Fruit fly (Drosophila melanogaster) whole organism, embryonic: ENCODE measurements around the gene RpL24.

Experiments used
- CG10979 ChIP-seq: fragments of 200-800 bp; sonication (Bioruptor generic); optimal IDR thresholded peaks from 2 replicates; lab custom pipeline; 2018; ENCODE audit warnings: missing biosample characterization, mild to moderate bottlenecking, missing genetic modification characterization, moderate library complexity
- CG14441 ChIP-seq: fragments of 200-800 bp; sonication (Bioruptor generic); IDR thresholded peaks from 2 replicates; pipeline ENCODE4 v1.3.6; 2022; ENCODE audit warnings: missing biosample characterization, missing genetic modification characterization
- CG14667 ChIP-seq: fragments of 200-800 bp; sonication (Bioruptor generic); IDR thresholded peaks from 2 replicates; pipeline ENCODE4 v1.3.6; 2022; ENCODE audit warnings: missing biosample characterization, missing genetic modification characterization
- CG16813 ChIP-seq: fragments of 200-800 bp; sonication (Bioruptor generic); IDR thresholded peaks from 3 replicates; pipeline ENCODE4 v1.3.6; 2022; ENCODE audit warnings: missing biosample characterization, missing genetic modification characterization; ENCODE audit not compliant: partially characterized antibody
- CG16863 ChIP-seq: fragments of 200-800 bp; sonication (Bioruptor generic); optimal IDR thresholded peaks from 3 replicates; lab custom pipeline; 2016; ENCODE audit warnings: missing biosample characterization, missing genetic modification characterization
- CG18599 ChIP-seq: fragments of 200-800 bp; sonication (Bioruptor generic); optimal IDR thresholded peaks from 3 replicates; lab custom pipeline; 2017; ENCODE audit warnings: missing biosample characterization, missing genetic modification characterization, mild to moderate bottlenecking, moderate library complexity, missing genetic modification reagents
- CG2120 ChIP-seq: fragments of 200-800 bp; sonication (Bioruptor generic); optimal IDR thresholded peaks from 3 replicates; lab custom pipeline; 2016; ENCODE audit warnings: missing biosample characterization, missing genetic modification characterization
- CG2712 ChIP-seq: fragments of 200-800 bp; optimal IDR thresholded peaks from 3 replicates; lab custom pipeline; 2019; ENCODE audit warnings: missing biosample characterization, mild to moderate bottlenecking, missing genetic modification characterization, moderate library complexity
- CG32767 ChIP-seq: fragments of 200-800 bp; sonication (Bioruptor generic); IDR thresholded peaks from 2 replicates; pipeline ENCODE4 v1.3.6; 2022; ENCODE audit warnings: missing biosample characterization, missing genetic modification characterization
- CG4424 ChIP-seq: fragments of 200-800 bp; sonication (Bioruptor generic); optimal IDR thresholded peaks from 3 replicates; lab custom pipeline; 2016; ENCODE audit warnings: missing biosample characterization, missing genetic modification characterization
- CG6254 ChIP-seq: fragments of 200-800 bp; sonication (Bioruptor generic); optimal IDR thresholded peaks from 3 replicates; lab custom pipeline; 2017; ENCODE audit warnings: mild to moderate bottlenecking, missing biosample characterization, missing genetic modification reagents, missing genetic modification characterization
- CG7786 ChIP-seq: fragments of 200-800 bp; sonication (Bioruptor generic); optimal IDR thresholded peaks from 2 replicates; lab custom pipeline; 2016; ENCODE audit warnings: missing biosample characterization, missing genetic modification characterization
- CG7839 ChIP-seq: fragments of 200-800 bp; sonication (Bioruptor generic); optimal IDR thresholded peaks from 3 replicates; lab custom pipeline; 2018; ENCODE audit warnings: missing biosample characterization, mild to moderate bottlenecking, missing genetic modification characterization, moderate library complexity
- CG7963 ChIP-seq: fragments of 200-800 bp; sonication (Bioruptor generic); IDR thresholded peaks from 3 replicates; pipeline ENCODE4 v1.3.6; 2022; ENCODE audit warnings: missing biosample characterization, missing genetic modification characterization; ENCODE audit not compliant: partially characterized antibody
- CG8924 ChIP-seq: fragments of 200-800 bp; optimal IDR thresholded peaks from 3 replicates; lab custom pipeline; 2019; ENCODE audit warnings: missing biosample characterization, mild to moderate bottlenecking, missing genetic modification characterization, moderate library complexity
- CG9437 ChIP-seq: fragments of 200-800 bp; sonication (Bioruptor generic); optimal IDR thresholded peaks from 2 replicates; lab custom pipeline; 2018; ENCODE audit warnings: missing biosample characterization, mild to moderate bottlenecking, missing genetic modification characterization
- CkIIα-i1 ChIP-seq: fragments of 200-800 bp; sonication (Bioruptor generic); IDR thresholded peaks from 2 replicates; pipeline ENCODE4 v1.3.6; 2022; ENCODE audit warnings: missing biosample characterization, missing genetic modification characterization
- Fer2 ChIP-seq: fragments of 200-800 bp; sonication (Bioruptor generic); optimal IDR thresholded peaks from 2 replicates; lab custom pipeline; 2018; ENCODE audit warnings: missing biosample characterization, mild to moderate bottlenecking, missing genetic modification characterization, moderate library complexity
- HLH54F ChIP-seq: fragments of 200-800 bp; sonication (Bioruptor generic); optimal IDR thresholded peaks from 3 replicates; lab custom pipeline; 2016; ENCODE audit warnings: missing biosample characterization, missing genetic modification characterization
- Hmx ChIP-seq: fragments of 200-800 bp; sonication (Bioruptor generic); optimal IDR thresholded peaks from 2 replicates; lab custom pipeline; 2016; ENCODE audit warnings: missing biosample characterization, missing genetic modification characterization
- Hr3 ChIP-seq: fragments of 200-800 bp; sonication (Bioruptor generic); optimal IDR thresholded peaks from 3 replicates; lab custom pipeline; 2016; ENCODE audit warnings: missing biosample characterization, missing genetic modification characterization
- MBD-R2 ChIP-seq: fragments of 200-800 bp; sonication (Bioruptor generic); IDR thresholded peaks from 2 replicates; pipeline ENCODE4 v1.3.6; 2022; ENCODE audit warnings: missing biosample characterization, missing genetic modification characterization
- Mes4 ChIP-seq: fragments of 200-800 bp; sonication (Bioruptor generic); optimal IDR thresholded peaks from 2 replicates; lab custom pipeline; 2016; ENCODE audit warnings: missing biosample characterization, missing genetic modification characterization
- NC2α ChIP-seq: fragments of 200-800 bp; sonication (Bioruptor generic); optimal IDR thresholded peaks from 2 replicates; lab custom pipeline; 2016; ENCODE audit warnings: missing biosample characterization, missing genetic modification characterization
- Oaz ChIP-seq: fragments of 200-800 bp; sonication (Bioruptor generic); IDR thresholded peaks from 2 replicates; pipeline ENCODE4 v1.3.6; 2022; ENCODE audit warnings: missing biosample characterization, missing genetic modification characterization
- Opbp ChIP-seq: fragments of 200-800 bp; sonication (Bioruptor generic); IDR thresholded peaks from 3 replicates; pipeline ENCODE4 v1.3.6; 2022; ENCODE audit warnings: missing biosample characterization, missing genetic modification characterization; ENCODE audit not compliant: partially characterized antibody
- PHDP ChIP-seq: fragments of 200-800 bp; sonication (Bioruptor generic); optimal IDR thresholded peaks from 3 replicates; lab custom pipeline; 2018; ENCODE audit warnings: missing biosample characterization, mild to moderate bottlenecking, missing genetic modification characterization, moderate library complexity
- Rfx ChIP-seq: fragments of 200-800 bp; sonication (Bioruptor generic); IDR thresholded peaks from 2 replicates; pipeline ENCODE4 v1.3.6; 2022; ENCODE audit warnings: missing biosample characterization, missing genetic modification characterization
- Rx ChIP-seq: fragments of 200-800 bp; sonication (Bioruptor generic); IDR thresholded peaks from 2 replicates; pipeline ENCODE4 v1.3.6; 2022; ENCODE audit warnings: missing biosample characterization, missing genetic modification characterization
- Scr ChIP-seq: fragments of 200-800 bp; sonication (Bioruptor generic); IDR thresholded peaks from 2 replicates; pipeline ENCODE4 v1.3.6; 2022; ENCODE audit warnings: missing biosample characterization, missing genetic modification characterization; ENCODE audit not compliant: partially characterized antibody
- Sox102F ChIP-seq: fragments of 200-800 bp; sonication (Bioruptor generic); optimal IDR thresholded peaks from 2 replicates; lab custom pipeline; 2018; ENCODE audit warnings: missing biosample characterization, mild to moderate bottlenecking, missing genetic modification characterization, moderate library complexity
- Ssrp ChIP-seq: fragments of 200-800 bp; sonication (Bioruptor generic); optimal IDR thresholded peaks from 2 replicates; lab custom pipeline; 2018; ENCODE audit warnings: missing biosample characterization, mild to moderate bottlenecking, missing genetic modification characterization, moderate library complexity
- btn ChIP-seq: fragments of 200-800 bp; sonication (Bioruptor generic); optimal IDR thresholded peaks from 2 replicates; lab custom pipeline; 2016; ENCODE audit warnings: missing biosample characterization, missing genetic modification characterization
- cad ChIP-seq: fragments of >200 bp; optimal IDR thresholded peaks from 2 replicates; lab custom pipeline; 2017; ENCODE audit warnings: missing biosample characterization, missing genetic modification characterization
- cas ChIP-seq: fragments of 200-800 bp; sonication (Bioruptor generic); IDR thresholded peaks from 2 replicates; pipeline ENCODE4 v1.3.6; 2022; ENCODE audit warnings: missing biosample characterization, missing genetic modification characterization
- cato ChIP-seq: fragments of 200-800 bp; sonication (Bioruptor generic); optimal IDR thresholded peaks from 2 replicates; lab custom pipeline; 2016; ENCODE audit warnings: missing biosample characterization, missing genetic modification characterization, borderline replicate concordance
- ci ChIP-seq: fragments of 200-800 bp; sonication (Bioruptor generic); IDR thresholded peaks from 3 replicates; pipeline ENCODE4 v1.3.6; 2022; ENCODE audit warnings: missing biosample characterization, missing genetic modification characterization
- da ChIP-seq: fragments of 200-800 bp; sonication (Bioruptor generic); optimal IDR thresholded peaks from 2 replicates; lab custom pipeline; 2016; ENCODE audit warnings: missing biosample characterization, missing genetic modification characterization
- dmrt99B ChIP-seq: fragments of 200-800 bp; sonication (Bioruptor generic); optimal IDR thresholded peaks from 2 replicates; lab custom pipeline; 2018; ENCODE audit warnings: missing biosample characterization, mild to moderate bottlenecking, missing genetic modification characterization, moderate library complexity
- emc ChIP-seq: fragments of 200-800 bp; sonication (Bioruptor generic); optimal IDR thresholded peaks from 2 replicates; lab custom pipeline; 2016; ENCODE audit warnings: missing biosample characterization, missing genetic modification characterization
- fru ChIP-seq: fragments of >200 bp; optimal IDR thresholded peaks from 2 replicates; lab custom pipeline; 2017
- her ChIP-seq: fragments of 200-800 bp; sonication (Bioruptor generic); optimal IDR thresholded peaks from 2 replicates; lab custom pipeline; 2016; ENCODE audit warnings: missing biosample characterization, missing genetic modification characterization
- jumu ChIP-seq: fragments of 200-800 bp; sonication (Bioruptor generic); optimal IDR thresholded peaks from 3 replicates; lab custom pipeline; 2016; ENCODE audit warnings: missing biosample characterization, missing genetic modification characterization
- ken ChIP-seq: fragments of 200-800 bp; sonication (Bioruptor generic); IDR thresholded peaks from 3 replicates; pipeline ENCODE4 v1.3.6; 2022; ENCODE audit warnings: missing biosample characterization, missing genetic modification characterization
- lab ChIP-seq: fragments of 200-800 bp; sonication (Bioruptor generic); optimal IDR thresholded peaks from 3 replicates; lab custom pipeline; 2017; ENCODE audit warnings: missing biosample characterization, missing genetic modification characterization, mild to moderate bottlenecking, moderate library complexity, missing genetic modification reagents
- mam ChIP-seq: fragments of 200-800 bp; sonication (Bioruptor generic); optimal IDR thresholded peaks from 3 replicates; lab custom pipeline; 2016; ENCODE audit warnings: missing biosample characterization, missing genetic modification characterization
- mirr ChIP-seq: fragments of 200-800 bp; sonication (Bioruptor generic); optimal IDR thresholded peaks from 3 replicates; lab custom pipeline; 2018; ENCODE audit warnings: missing biosample characterization, mild to moderate bottlenecking, missing genetic modification characterization
- ro ChIP-seq: fragments of 200-800 bp; sonication (Bioruptor generic); IDR thresholded peaks from 2 replicates; pipeline ENCODE4 v1.3.6; 2022; ENCODE audit warnings: missing biosample characterization, missing genetic modification characterization
- ssp ChIP-seq: fragments of 200-800 bp; sonication (Bioruptor generic); IDR thresholded peaks from 2 replicates; pipeline ENCODE4 v1.3.6; 2022; ENCODE audit warnings: missing biosample characterization, missing genetic modification characterization
- tin ChIP-seq: fragments of 200-800 bp; sonication (Bioruptor generic); optimal IDR thresholded peaks from 3 replicates; lab custom pipeline; 2016; ENCODE audit warnings: missing biosample characterization, missing genetic modification characterization
- tx ChIP-seq: fragments of 200-800 bp; sonication (Bioruptor generic); optimal IDR thresholded peaks from 2 replicates; lab custom pipeline; 2016; ENCODE audit warnings: missing biosample characterization, missing genetic modification characterization

RpL24 gene

DNA sequence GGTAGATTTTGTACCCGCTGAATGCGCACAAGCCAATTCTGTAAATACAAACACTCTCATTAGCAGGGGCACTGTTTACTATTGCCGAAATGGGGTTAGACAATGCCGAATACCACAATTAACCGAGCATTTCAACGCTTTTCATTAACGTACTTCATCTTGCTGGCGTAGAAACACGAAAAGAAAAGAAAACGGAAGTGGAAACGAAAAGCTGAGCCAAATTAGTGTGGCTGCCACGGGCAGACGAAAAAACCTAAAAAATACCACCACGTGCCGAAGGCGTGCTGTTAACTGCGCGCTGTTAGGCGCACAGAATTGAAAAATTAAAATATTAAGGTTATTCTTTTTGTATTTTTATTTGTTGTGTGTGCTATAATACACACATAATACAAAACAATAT is at the start of gene RpL24 (continued):
- peak; percentile 58 for TF ChIP-seq Oaz
- TF ChIP-seq Scr: no peak; the same call in 1 of the 2 replicates
- peak; percentile 80 for TF ChIP-seq da
- TF ChIP-seq CkIIα-i1 (GFP tag; lab: Robert Waterston, UW): no peak
- TF ChIP-seq Sox102F: peak; percentile 70
- TF ChIP-seq ssp: peak; percentile 31; the same call in 1 of the 2 replicates
- TF ChIP-seq CG9437: peak; percentile 75
- peak; percentile 63 for TF ChIP-seq jumu (GFP tag; lab: Kevin White, UChicago)
- peak; percentile 65 for TF ChIP-seq cas (GFP tag; lab: Robert Waterston, UW)
- TF ChIP-seq btn: peak; percentile 89
- TF ChIP-seq CG14667 (GFP tag; lab: Robert Waterston, UW): peak; percentile 24; the same call in 1 of the 2 replicates
- peak; percentile 68 for TF ChIP-seq Hr3
- TF ChIP-seq Fer2: peak; percentile 83
- TF ChIP-seq fru (lab: Kevin White, UChicago): no peak
- peak; percentile 27 for TF ChIP-seq Ssrp (tag; lab: Kevin White, UChicago)
- TF ChIP-seq CG8924: peak; percentile 72
- TF ChIP-seq lab (GFP tag; lab: Kevin White, UChicago): peak; percentile 98
- TF ChIP-seq PHDP (tag; lab: Kevin White, UChicago): peak; percentile 91
- peak; percentile 56 for TF ChIP-seq CG7786 (GFP tag; lab: Kevin White, UChicago)
- peak; percentile 90 for TF ChIP-seq ken
- TF ChIP-seq NC2α (GFP tag; lab: Kevin White, UChicago): peak; percentile 83
- TF ChIP-seq CG7839 (tag; lab: Kevin White, UChicago): peak; percentile 86
- TF ChIP-seq HLH54F: peak; percentile 83
- peak; percentile 81 for TF ChIP-seq CG16863 (GFP tag; lab: Kevin White, UChicago)
- TF ChIP-seq mirr (GFP tag; lab: Kevin White, UChicago): peak; percentile 97
- peak; percentile 88 for TF ChIP-seq tin (GFP tag; lab: Kevin White, UChicago)
- peak; percentile 79 for TF ChIP-seq mam (GFP tag; lab: Kevin White, UChicago)
- no peak for TF ChIP-seq CG16813 (GFP tag; lab: Robert Waterston, UW)
- TF ChIP-seq ci (GFP tag; lab: Robert Waterston, UW): peak; percentile 99
- TF ChIP-seq cad (GFP tag; lab: Kevin White, UChicago): no peak
- TF ChIP-seq CG10979 (tag; lab: Kevin White, UChicago): peak; percentile 75
- peak; percentile 86 for TF ChIP-seq CG6254 (GFP tag; lab: Kevin White, UChicago)
- TF ChIP-seq MBD-R2: peak; percentile 71
- TF ChIP-seq cato (GFP tag; lab: Kevin White, UChicago): peak; percentile 66
- peak; percentile 90 for TF ChIP-seq CG4424 (GFP tag; lab: Kevin White, UChicago)
- no peak for TF ChIP-seq CG7963 (GFP tag; lab: Robert Waterston, UW)
- peak; percentile 57 for TF ChIP-seq tx (GFP tag; lab: Kevin White, UChicago)
- peak; percentile 57 for TF ChIP-seq Hmx (GFP tag; lab: Kevin White, UChicago)
- peak; percentile 73 for TF ChIP-seq CG2120
- TF ChIP-seq CG32767: peak; percentile 50; the same call in 1 of the 2 replicates
- TF ChIP-seq CG18599: peak; percentile 95
- TF ChIP-seq emc (GFP tag; lab: Kevin White, UChicago): peak; percentile 82
- TF ChIP-seq CG14441: peak; percentile 69; the same call in 1 of the 2 replicates
- peak; percentile 80 for TF ChIP-seq dmrt99B (tag; lab: Kevin White, UChicago)
- TF ChIP-seq CG2712 (tag; lab: Kevin White, UChicago): peak; percentile 85
- peak; percentile 94 for TF ChIP-seq Rfx (GFP tag; lab: Robert Waterston, UW)
- TF ChIP-seq Rx (GFP tag; lab: Robert Waterston, UW): peak; percentile 90
- peak; percentile 93 for TF ChIP-seq her (GFP tag; lab: Kevin White, UChicago)
- TF ChIP-seq Mes4 (GFP tag; lab: Kevin White, UChicago): peak; percentile 96
- 0 out of 3 replicates have a peak, but pooled peaks have one; percentile 11 for TF ChIP-seq Opbp
- peak; percentile 40; the same call in 1 of the 2 replicates for TF ChIP-seq ro (GFP tag; lab: Robert Waterston, UW)
